Worm (Caenorhabditis elegans) whole organism, early embryonic: ENCODE measurements around the gene catp-8.

Experiments used
- B0310.2 ChIP-seq: sonication (generic microtip); optimal IDR thresholded peaks from 2 replicates; lab custom pipeline; 2016; ENCODE audit warnings: mild to moderate bottlenecking, missing genetic modification characterization, missing compliant biosample characterization
- ama-1 ChIP-seq: fragments of 150-350 bp; optimal IDR thresholded peaks from 2 replicates; lab custom pipeline; 2014
- flt-1 ChIP-seq: fragments of 200-800 bp; sonication (Bioruptor generic); IDR thresholded peaks from 2 replicates; pipeline ENCODE4 v1.3.6; 2022; ENCODE audit warnings: missing genetic modification characterization, missing compliant biosample characterization
- hmbx-1 ChIP-seq: sonication (generic microtip); optimal IDR thresholded peaks from 2 replicates; lab custom pipeline; 2016; ENCODE audit warnings: mild to moderate bottlenecking, missing genetic modification characterization, missing compliant biosample characterization
- hmg-4 ChIP-seq: fragments of 200-800 bp; sonication (Bioruptor generic); optimal IDR thresholded peaks from 2 replicates; lab custom pipeline; 2018; ENCODE audit warnings: mild to moderate bottlenecking, missing genetic modification characterization, missing compliant biosample characterization
- scrt-1 ChIP-seq: fragments of 200-800 bp; sonication (Bioruptor generic); IDR thresholded peaks from 2 replicates; pipeline ENCODE4 v1.3.6; 2022; ENCODE audit warnings: missing genetic modification characterization, missing compliant biosample characterization
- sea-1 ChIP-seq: fragments of 200-800 bp; sonication (Bioruptor generic); conservative IDR thresholded peaks from 2 replicates; pipeline ENCODE4 v1.3.6; 2022; ENCODE audit warnings: missing genetic modification characterization, missing compliant biosample characterization
- tbx-37 ChIP-seq: fragments of 200-800 bp; sonication (Bioruptor generic); conservative IDR thresholded peaks from 2 replicates; pipeline ENCODE4 v1.3.6; 2022; ENCODE audit warnings: missing genetic modification reagents, missing genetic modification characterization, missing compliant biosample characterization

- TF ChIP-seq hmg-4 (GFP tag; lab: Kevin White, UChicago) (no peak), sea-1 (GFP tag; lab: Robert Waterston, UW) (no peak), tbx-37 (GFP tag; lab: Robert Waterston, UW) (no peak), flt-1 (GFP tag; lab: Robert Waterston, UW) (no peak), ama-1 (lab: Kevin White, UChicago) (no peak), B0310.2 (no peak), scrt-1 (no peak), hmbx-1 (tag; lab: Kevin White, UChicago) (no peak)
These were observed 43.3 kb downstream of the catp-8 start for ce11 chrIV:11435761-11436160.
